Worm (Caenorhabditis elegans) whole organism, early embryonic: Measurements from ENCODE around the gene K09C4.4.

Experiments
- B0310.2 ChIP-seq: sonication (generic microtip); optimal IDR thresholded peaks from 2 replicates; lab custom pipeline; 2016; ENCODE audit warnings: mild to moderate bottlenecking, missing genetic modification characterization, missing compliant biosample characterization
- F13C5.2 ChIP-seq: sonication (generic microtip); optimal IDR thresholded peaks from 2 replicates; lab custom pipeline; 2017; ENCODE audit warnings: mild to moderate bottlenecking, missing genetic modification characterization, inconsistent platforms, missing compliant biosample characterization
- aly-1 ChIP-seq: sonication (generic microtip); optimal IDR thresholded peaks from 2 replicates; lab custom pipeline; 2016; ENCODE audit warnings: missing genetic modification characterization, missing compliant biosample characterization
- ama-1 ChIP-seq: fragments of 150-350 bp; optimal IDR thresholded peaks from 2 replicates; lab custom pipeline; 2014
- ceh-13 ChIP-seq: fragments of 200-800 bp; sonication (Bioruptor generic); optimal IDR thresholded peaks from 2 replicates; lab custom pipeline; 2018; ENCODE audit warnings: mild to moderate bottlenecking, missing genetic modification characterization, missing compliant biosample characterization
- ceh-36 ChIP-seq: sonication (generic microtip); optimal IDR thresholded peaks from 2 replicates; lab custom pipeline; 2016; ENCODE audit warnings: missing genetic modification characterization, inconsistent platforms, missing compliant biosample characterization
- ets-7 ChIP-seq: sonication (generic microtip); optimal IDR thresholded peaks from 2 replicates; lab custom pipeline; 2016; ENCODE audit warnings: missing genotype, missing genetic modification characterization, missing compliant biosample characterization
- flt-1 ChIP-seq: fragments of 200-800 bp; sonication (Bioruptor generic); IDR thresholded peaks from 2 replicates; pipeline ENCODE4 v1.3.6; 2022; ENCODE audit warnings: missing genetic modification characterization, missing compliant biosample characterization
- hmbx-1 ChIP-seq: sonication (generic microtip); optimal IDR thresholded peaks from 2 replicates; lab custom pipeline; 2016; ENCODE audit warnings: mild to moderate bottlenecking, missing genetic modification characterization, missing compliant biosample characterization
- hmg-4 ChIP-seq: fragments of 200-800 bp; sonication (Bioruptor generic); optimal IDR thresholded peaks from 2 replicates; lab custom pipeline; 2018; ENCODE audit warnings: mild to moderate bottlenecking, missing genetic modification characterization, missing compliant biosample characterization
- hnd-1 ChIP-seq: sonication (generic microtip); optimal IDR thresholded peaks from 2 replicates; lab custom pipeline; 2016; ENCODE audit warnings: missing genetic modification characterization, missing compliant biosample characterization
- pes-1 ChIP-seq: fragments of 200-800 bp; sonication (Bioruptor generic); IDR thresholded peaks from 2 replicates; pipeline ENCODE4 v1.3.6; 2022; ENCODE audit warnings: missing genetic modification reagents, missing genetic modification characterization, missing compliant biosample characterization
- scrt-1 ChIP-seq: fragments of 200-800 bp; sonication (Bioruptor generic); IDR thresholded peaks from 2 replicates; pipeline ENCODE4 v1.3.6; 2022; ENCODE audit warnings: missing genetic modification characterization, missing compliant biosample characterization
- sea-1 ChIP-seq: fragments of 200-800 bp; sonication (Bioruptor generic); conservative IDR thresholded peaks from 2 replicates; pipeline ENCODE4 v1.3.6; 2022; ENCODE audit warnings: missing genetic modification characterization, missing compliant biosample characterization
- tbx-11 ChIP-seq: fragments of 200-800 bp; sonication (Bioruptor generic); IDR thresholded peaks from 2 replicates; pipeline ENCODE4 v1.3.6; 2022; ENCODE audit warnings: missing genetic modification characterization, missing compliant biosample characterization
- tbx-37 ChIP-seq: fragments of 200-800 bp; sonication (Bioruptor generic); conservative IDR thresholded peaks from 2 replicates; pipeline ENCODE4 v1.3.6; 2022; ENCODE audit warnings: missing genetic modification reagents, missing genetic modification characterization, missing compliant biosample characterization
- tra-4 ChIP-seq: sonication (generic microtip); optimal IDR thresholded peaks from 2 replicates; lab custom pipeline; 2017; ENCODE audit warnings: missing genetic modification characterization, missing compliant biosample characterization

The K09C4.4 gene

DNA sequence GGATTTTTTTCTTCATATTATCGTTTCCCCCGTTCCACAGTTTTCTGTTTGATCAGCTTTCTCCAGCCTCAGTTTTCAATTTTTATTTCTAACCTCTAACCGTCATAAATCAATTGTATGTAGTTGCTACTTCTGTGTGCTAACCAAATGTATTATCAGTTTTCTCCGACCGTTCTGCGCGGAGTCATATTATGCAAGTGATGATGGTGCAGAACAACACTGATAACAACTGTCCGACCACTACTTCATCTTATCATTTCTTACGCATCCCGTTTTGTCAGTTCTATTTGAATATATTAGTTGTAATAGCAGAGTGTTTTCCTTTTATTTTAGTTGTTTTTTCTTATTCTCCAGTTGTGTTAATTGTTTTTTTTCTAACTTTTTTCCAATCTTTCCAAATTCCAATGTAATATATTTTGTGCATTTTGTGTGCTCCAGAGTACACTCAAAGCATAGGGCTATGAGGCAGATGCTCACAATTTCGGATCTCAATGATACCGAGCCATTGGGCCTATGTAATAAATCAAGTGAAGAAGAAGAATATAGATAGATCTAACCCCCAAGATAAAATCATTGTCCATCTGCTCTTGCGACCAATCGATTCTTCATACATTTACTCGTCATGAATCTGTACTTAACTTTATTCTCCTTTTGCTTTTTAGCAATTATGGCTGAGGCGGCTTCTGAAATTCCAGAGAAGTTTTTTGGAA, 32.3 kb upstream of the K09C4.4 start, which contains the start of gene lbp-3:
lbp-3 (plus strand) TSS at position 589 of the 710 bp plus-strand sequence.
- TF ChIP-seq sea-1 (GFP tag; lab: Robert Waterston, UW) (no peak), tra-4 (tag; lab: Kevin White, UChicago) (no peak), ceh-36 (no peak), pes-1 (GFP tag; lab: Robert Waterston, UW) (no peak), ceh-13 (no peak), scrt-1 (GFP tag; lab: Robert Waterston, UW) (no peak), B0310.2 (tag; lab: Kevin White, UChicago) (no peak), F13C5.2 (tag; lab: Kevin White, UChicago) (no peak), flt-1 (GFP tag; lab: Robert Waterston, UW) (no peak), hmbx-1 (tag; lab: Kevin White, UChicago) (no peak), tbx-11 (GFP tag; lab: Robert Waterston, UW) (no peak), aly-1 (tag; lab: Kevin White, UChicago) (no peak), ama-1 (no peak), ets-7 (no peak), tbx-37 (GFP tag; lab: Robert Waterston, UW) (no peak), hnd-1 (tag; lab: Kevin White, UChicago) (no peak), hmg-4 (GFP tag; lab: Kevin White, UChicago) (no peak)

DNA sequence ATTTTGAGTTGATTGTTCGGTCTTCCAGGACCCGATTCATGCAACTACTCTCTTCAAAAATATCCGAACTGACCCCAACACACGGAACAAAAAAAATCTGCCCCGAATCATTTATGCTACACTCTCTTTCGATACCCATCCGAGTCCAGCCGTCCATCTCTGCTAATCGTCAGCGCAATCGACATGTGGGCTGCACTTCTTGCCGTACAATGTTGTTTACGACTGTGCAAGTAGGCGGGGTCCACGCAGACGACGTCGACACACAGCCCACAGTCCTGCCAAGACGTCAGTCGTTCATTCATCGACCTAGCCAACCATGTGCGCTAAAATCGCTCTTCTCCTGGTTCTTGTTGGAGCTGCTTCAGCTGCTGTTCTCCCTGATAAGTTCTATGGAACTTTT, 30.4 kb upstream of the K09C4.4 start, which contains the start of gene lbp-1:
lbp-1 (plus strand) TSS at position 301 of the 400 bp plus-strand sequence.
- TF ChIP-seq pes-1 (GFP tag; lab: Robert Waterston, UW): no peak
- peak; percentile 25 for TF ChIP-seq hmg-4 (GFP tag; lab: Kevin White, UChicago)
- peak; percentile 32 for TF ChIP-seq aly-1 (tag; lab: Kevin White, UChicago)

DNA sequence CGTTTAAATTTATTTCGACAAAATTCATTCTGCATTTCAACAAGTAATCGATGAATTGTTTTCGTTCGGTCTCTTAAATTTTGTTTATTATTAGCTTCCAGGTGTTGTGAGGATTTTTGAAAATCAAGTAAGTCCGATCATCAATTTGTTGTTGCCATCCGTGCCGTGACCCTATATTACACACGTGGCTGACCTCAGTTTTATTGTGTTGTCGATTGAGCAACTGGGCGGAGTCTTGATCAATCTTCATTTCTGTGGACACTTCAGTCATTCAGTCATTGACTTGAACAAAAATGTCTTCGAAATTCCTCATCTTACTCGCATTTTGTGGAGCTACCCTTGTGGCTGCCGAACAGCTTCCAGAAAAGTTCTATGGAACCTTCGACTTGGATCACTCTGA, 28.8 kb upstream of the K09C4.4 start, which contains the start of gene lbp-2:
lbp-2 (plus strand) TSS at position 102 of the 400 bp plus-strand sequence.
- TF ChIP-seq ceh-13: no peak
- TF ChIP-seq sea-1 (GFP tag; lab: Robert Waterston, UW): no peak
- TF ChIP-seq pes-1 (GFP tag; lab: Robert Waterston, UW): no peak
- no peak for TF ChIP-seq ama-1

DNA sequence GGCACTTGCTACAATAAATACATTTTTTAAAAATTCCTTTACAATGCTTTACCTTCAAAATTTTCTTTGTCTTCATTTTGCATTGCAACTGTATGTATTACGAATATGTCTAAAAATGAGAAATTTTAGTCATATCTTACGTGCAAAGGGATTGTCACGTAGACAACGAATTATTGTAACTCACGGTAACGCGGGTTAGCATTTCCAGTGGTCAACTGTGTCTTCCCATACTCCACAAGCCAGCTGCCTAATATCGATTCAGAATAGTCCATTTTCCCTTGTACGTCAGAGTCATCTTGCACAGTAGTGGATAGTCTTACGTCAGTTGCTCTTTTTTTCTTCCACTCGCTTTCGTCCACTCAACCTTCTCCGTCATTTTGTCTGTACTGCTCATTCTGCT, 26.7 kb upstream of the K09C4.4 start, which contains the start of gene fbxb-71:
fbxb-71 (plus strand) TSS at position 301 of the 400 bp plus-strand sequence.
- TF ChIP-seq tra-4 (tag; lab: Kevin White, UChicago): no peak
- TF ChIP-seq ama-1: no peak
- TF ChIP-seq tbx-11 (GFP tag; lab: Robert Waterston, UW): no peak
- no peak for TF ChIP-seq pes-1 (GFP tag; lab: Robert Waterston, UW)
- no peak for TF ChIP-seq flt-1 (GFP tag; lab: Robert Waterston, UW)
- no peak for TF ChIP-seq sea-1 (GFP tag; lab: Robert Waterston, UW)
- TF ChIP-seq ceh-36: no peak
- no peak for TF ChIP-seq F13C5.2 (tag; lab: Kevin White, UChicago)
- TF ChIP-seq B0310.2 (tag; lab: Kevin White, UChicago): no peak
- TF ChIP-seq tbx-37 (GFP tag; lab: Robert Waterston, UW): no peak
- no peak for TF ChIP-seq aly-1 (tag; lab: Kevin White, UChicago)
- TF ChIP-seq hmbx-1 (tag; lab: Kevin White, UChicago): no peak
- TF ChIP-seq hnd-1 (tag; lab: Kevin White, UChicago): no peak
- no peak for TF ChIP-seq scrt-1 (GFP tag; lab: Robert Waterston, UW)
- no peak for TF ChIP-seq ceh-13
- no peak for TF ChIP-seq hmg-4 (GFP tag; lab: Kevin White, UChicago)
- no peak for TF ChIP-seq ets-7

DNA sequence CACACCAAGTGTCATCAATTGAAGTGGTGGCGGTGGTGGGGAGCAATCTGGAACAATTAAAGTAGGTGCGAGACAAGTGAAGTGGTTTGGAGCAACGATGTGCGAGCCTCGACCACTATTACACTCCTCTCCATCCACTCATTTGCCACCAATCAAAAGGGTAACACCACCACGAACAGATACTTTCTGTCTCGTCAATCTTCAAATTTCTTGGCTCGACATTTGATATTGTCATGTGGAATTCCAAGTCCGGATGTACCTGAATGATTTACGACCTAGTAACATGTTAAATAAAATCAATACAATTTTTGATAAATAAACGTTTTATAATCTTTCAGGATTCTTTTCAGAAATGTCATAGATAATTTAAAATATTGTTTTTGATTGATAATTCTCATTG, 18.5 kb upstream of the K09C4.4 start, which contains the start of gene sul-1:
sul-1 (minus strand) TSS at position 101 of the 400 bp plus-strand sequence.
- no peak for TF ChIP-seq pes-1 (GFP tag; lab: Robert Waterston, UW)
- TF ChIP-seq ets-7: no peak
- TF ChIP-seq tra-4 (tag; lab: Kevin White, UChicago): no peak
- TF ChIP-seq hnd-1 (tag; lab: Kevin White, UChicago): no peak
- TF ChIP-seq hmg-4 (GFP tag; lab: Kevin White, UChicago): no peak
- TF ChIP-seq flt-1 (GFP tag; lab: Robert Waterston, UW): no peak
- TF ChIP-seq sea-1 (GFP tag; lab: Robert Waterston, UW): no peak
- TF ChIP-seq hmbx-1 (tag; lab: Kevin White, UChicago): no peak

DNA sequence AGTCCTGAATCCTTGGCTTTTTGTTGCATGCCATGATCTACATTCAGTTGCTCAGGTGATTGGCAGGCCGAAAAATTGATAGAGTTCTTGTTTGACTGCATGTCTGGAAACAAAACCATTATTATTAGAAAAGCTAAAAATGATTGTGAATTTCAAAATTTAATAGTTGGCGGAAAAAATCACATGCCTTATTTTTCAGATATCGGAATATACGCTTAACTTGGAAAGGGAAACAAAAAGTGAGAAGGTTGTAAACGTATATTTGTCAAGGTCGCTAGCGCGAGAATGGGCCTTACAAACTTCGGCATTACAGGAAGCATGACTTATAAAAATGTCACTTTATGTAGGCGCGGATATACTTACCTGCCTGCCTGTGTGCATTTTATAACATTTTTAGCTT, 17.6 kb upstream of the K09C4.4 start, which contains the start of gene K09C4.9:
K09C4.9 (minus strand) TSS at position 101 of the 400 bp plus-strand sequence.
- TF ChIP-seq tra-4 (tag; lab: Kevin White, UChicago): no peak
- no peak for TF ChIP-seq hmg-4 (GFP tag; lab: Kevin White, UChicago)
- no peak for TF ChIP-seq tbx-37 (GFP tag; lab: Robert Waterston, UW)
- TF ChIP-seq flt-1 (GFP tag; lab: Robert Waterston, UW): no peak
- no peak for TF ChIP-seq F13C5.2 (tag; lab: Kevin White, UChicago)
- TF ChIP-seq hnd-1 (tag; lab: Kevin White, UChicago): no peak
- TF ChIP-seq ceh-13: no peak
- no peak for TF ChIP-seq scrt-1 (GFP tag; lab: Robert Waterston, UW)
- no peak for TF ChIP-seq pes-1 (GFP tag; lab: Robert Waterston, UW)
- no peak for TF ChIP-seq ama-1
- no peak for TF ChIP-seq ets-7
- TF ChIP-seq aly-1 (tag; lab: Kevin White, UChicago): no peak
- TF ChIP-seq ceh-36: no peak
- TF ChIP-seq B0310.2 (tag; lab: Kevin White, UChicago): no peak
- no peak for TF ChIP-seq hmbx-1 (tag; lab: Kevin White, UChicago)
- no peak for TF ChIP-seq tbx-11 (GFP tag; lab: Robert Waterston, UW)
- no peak for TF ChIP-seq sea-1 (GFP tag; lab: Robert Waterston, UW)

DNA sequence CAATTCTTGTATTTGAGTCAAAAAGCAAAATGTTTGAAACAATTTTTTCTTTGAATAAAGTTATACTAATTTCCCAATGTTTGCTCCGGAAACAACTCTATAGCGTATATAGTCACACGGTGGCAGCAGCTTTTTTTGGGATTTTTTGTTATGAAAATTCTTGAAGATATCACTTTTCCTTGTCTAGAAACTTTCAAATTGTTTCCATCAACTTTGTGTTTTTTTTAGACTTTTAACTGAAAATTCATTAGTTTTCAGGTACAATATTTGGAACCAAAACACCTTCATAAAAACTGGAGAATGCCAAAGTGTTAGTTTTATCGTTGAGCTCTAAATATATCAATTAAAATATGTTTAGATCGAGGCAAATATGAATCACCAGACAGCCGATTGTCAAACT, 16.7 kb upstream of the K09C4.4 start, which contains the start of gene K09C4.7:
K09C4.7 (plus strand) TSS at position 301 of the 400 bp plus-strand sequence.
- TF ChIP-seq pes-1 (GFP tag; lab: Robert Waterston, UW) (no peak), B0310.2 (tag; lab: Kevin White, UChicago) (no peak), ceh-13 (no peak), tbx-37 (GFP tag; lab: Robert Waterston, UW) (no peak), tra-4 (tag; lab: Kevin White, UChicago) (no peak), hnd-1 (tag; lab: Kevin White, UChicago) (no peak), ama-1 (no peak), flt-1 (GFP tag; lab: Robert Waterston, UW) (no peak), ets-7 (no peak), F13C5.2 (tag; lab: Kevin White, UChicago) (no peak), aly-1 (tag; lab: Kevin White, UChicago) (no peak)
